Worm (Caenorhabditis elegans): ENCODE measurements around the gene C35D10.17.

The C35D10.17 gene

DNA sequence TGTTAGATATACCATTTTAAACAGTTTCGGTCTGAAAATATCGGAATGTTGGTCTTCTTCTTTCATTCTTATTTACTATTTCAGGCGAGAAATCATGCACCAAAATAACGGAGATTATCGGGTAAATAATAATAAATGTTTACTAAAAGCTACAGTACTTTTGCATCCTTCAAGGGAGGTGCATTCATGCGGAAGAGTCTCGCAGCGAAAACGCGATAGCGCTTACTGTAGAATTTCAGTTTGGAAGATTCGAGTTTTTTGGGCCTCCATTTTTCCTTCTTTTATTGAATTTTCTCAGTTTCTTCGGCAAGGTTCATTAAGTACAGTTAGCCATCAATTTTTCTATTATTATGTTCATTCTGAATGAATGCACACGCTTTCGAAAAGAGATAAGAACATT, 10.8 kb upstream of the C35D10.17 start, which contains the start of gene C35D10.7:
Gene C35D10.7 (plus strand): TSS at position 85 of the 400 bp plus-strand sequence.
- peak; percentile 14 for TF ChIP-seq xnd-1 (tag; optimal IDR thresholded peaks at IDR 0.05)
- TF ChIP-seq dpl-1 (GFP tag; optimal IDR thresholded peaks at IDR 0.05), result no peak
- no peak for TF ChIP-seq somi-1 (GFP tag; optimal IDR thresholded peaks at IDR 0.05)
- peak; percentile 73; the same call in 1 of the 2 replicates for TF ChIP-seq madf-6 (GFP tag; IDR thresholded peaks at IDR 0.05)
- peak; percentile 75 for TF ChIP-seq F33H1.4 (GFP tag; IDR thresholded peaks at IDR 0.05)
- peak; percentile 25 for TF ChIP-seq unc-130 (GFP tag; optimal IDR thresholded peaks at IDR 0.05)
- TF ChIP-seq lsl-1 (GFP tag; optimal IDR thresholded peaks at IDR 0.05), result peak; percentile 88
- no peak for TF ChIP-seq rcor-1 (GFP tag; IDR thresholded peaks at IDR 0.05)

DNA sequence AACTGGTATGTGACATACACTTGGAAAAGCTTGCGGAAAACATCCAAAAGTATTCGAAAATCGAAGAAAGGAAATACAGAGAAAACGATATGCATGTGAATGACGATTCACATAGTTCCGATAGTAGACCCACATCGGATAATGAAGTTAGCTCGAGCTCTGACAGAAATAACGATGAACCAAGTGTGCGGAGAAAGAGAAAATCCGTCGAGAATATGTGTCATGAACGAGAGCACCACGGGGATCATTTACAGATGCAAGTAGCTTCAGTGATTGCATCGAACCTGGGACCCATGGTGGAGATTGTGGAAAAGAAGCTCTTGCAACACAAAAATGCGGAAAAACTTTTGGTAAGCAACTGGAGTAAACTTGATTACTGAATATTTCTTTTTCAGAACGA, 9.9 kb upstream of the C35D10.17 start:
- TF ChIP-seq egl-18 (GFP tag; IDR thresholded peaks at IDR 0.05) (no peak), fkh-3 (tag; optimal IDR thresholded peaks at IDR 0.05) (no peak)

DNA sequence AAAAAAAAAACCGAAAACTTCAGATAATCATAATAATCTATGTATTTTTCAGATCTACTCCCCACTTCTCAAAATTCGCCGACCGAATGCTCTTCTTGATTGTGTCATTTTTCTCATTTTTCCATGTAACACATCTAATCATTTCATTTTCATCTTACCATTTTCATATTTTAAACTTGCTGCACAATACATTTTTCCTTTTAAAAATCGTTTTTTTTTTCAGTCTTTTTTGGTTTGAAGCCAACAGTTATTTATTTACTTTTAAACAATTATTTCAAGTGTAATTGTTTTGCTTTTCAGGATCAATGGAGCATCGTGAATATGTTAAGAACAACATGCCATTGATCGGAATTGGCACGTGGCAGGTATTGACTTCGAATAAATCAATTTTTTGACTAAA, 7.8 kb upstream of the C35D10.17 start, which contains the start of gene C35D10.6:
Gene C35D10.6 (plus strand): TSS at position 301 of the 400 bp plus-strand sequence.
- TF ChIP-seq ztf-28 (GFP tag; IDR thresholded peaks at IDR 0.05) (no peak), bed-1 (GFP tag; IDR thresholded peaks at IDR 0.05) (no peak)

DNA sequence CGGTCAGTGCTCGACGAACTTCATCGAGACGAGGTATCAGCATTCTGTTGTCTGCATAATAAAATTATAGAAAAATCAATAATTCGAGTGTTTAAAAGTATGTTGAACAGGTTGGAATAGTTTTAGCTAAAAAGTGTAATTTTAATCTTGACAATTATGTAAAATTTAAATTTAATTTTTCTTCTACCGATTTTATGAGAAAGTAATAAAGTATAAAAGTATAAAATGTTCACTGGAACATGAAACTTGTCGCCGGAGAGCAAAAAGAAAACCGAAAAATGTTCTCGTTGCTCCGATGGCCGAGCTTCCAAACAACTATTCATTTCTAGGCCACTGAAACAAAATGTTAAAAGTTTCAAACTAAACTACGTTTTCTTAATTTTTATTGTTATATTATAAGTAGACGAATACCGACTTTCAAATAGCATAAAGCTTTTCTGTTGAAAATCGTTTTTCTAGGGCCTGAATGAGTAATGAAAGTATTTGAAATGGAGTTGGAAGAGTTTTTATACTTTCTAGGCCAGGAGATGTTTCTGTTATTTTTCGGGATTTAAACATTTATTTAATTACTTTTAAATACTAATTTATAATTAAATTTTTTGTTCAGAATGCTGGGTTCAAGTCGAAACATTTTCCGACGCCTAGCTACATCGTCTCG, 5.0 kb upstream of the C35D10.17 start, which contains the start of the genes C35D10.10 and C35D10.5:
Gene C35D10.10 (minus strand): TSS at position 51 of the 658 bp plus-strand sequence.
Gene C35D10.5 (plus strand): TSS at position 608 of the 658 bp plus-strand sequence.
- TF ChIP-seq aptf-2 (GFP tag; conservative IDR thresholded peaks at IDR 0.05) (no peak), rec-8 (tag; optimal IDR thresholded peaks at IDR 0.05) (peak in 1 of 2 experiments; percentile 20), mcd-1 (GFP tag; IDR thresholded peaks at IDR 0.05) (no peak), hmg-1.2 (GFP tag; IDR thresholded peaks at IDR 0.05) (no peak), lsl-1 (GFP tag; optimal IDR thresholded peaks at IDR 0.05) (no peak), unc-130 (GFP tag; optimal IDR thresholded peaks at IDR 0.05) (peak; percentile 10)

DNA sequence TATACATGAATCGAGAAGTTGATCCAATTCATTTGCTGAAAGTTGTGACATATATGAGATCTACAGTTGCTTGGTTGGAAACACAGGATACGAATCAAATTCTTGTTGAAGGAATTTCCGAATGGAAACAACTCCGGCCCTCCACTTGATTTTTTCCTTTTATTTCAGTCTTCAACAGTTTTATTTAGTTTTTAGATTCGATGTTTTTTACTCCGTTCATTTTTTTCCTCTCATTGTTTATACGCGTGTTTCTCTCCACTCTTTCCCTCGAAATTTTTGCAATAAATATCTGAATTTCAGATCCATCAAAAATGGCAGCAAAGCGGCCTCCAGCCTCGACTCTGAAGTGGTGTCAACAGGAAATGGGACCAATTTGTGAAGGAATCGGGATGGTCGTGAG, 3.7 kb upstream of the C35D10.17 start, which contains the start of gene coq-8:
Gene coq-8 (plus strand): TSS at position 301 of the 400 bp plus-strand sequence.
- TF ChIP-seq unc-130 (GFP tag; optimal IDR thresholded peaks at IDR 0.05) (no peak), ztf-28 (GFP tag; IDR thresholded peaks at IDR 0.05) (no peak), akir-1 (GFP tag; optimal IDR thresholded peaks at IDR 0.05) (no peak), bed-1 (GFP tag; IDR thresholded peaks at IDR 0.05) (no peak), dpl-1 (GFP tag; optimal IDR thresholded peaks at IDR 0.05) (no peak), rec-8 (tag; optimal IDR thresholded peaks at IDR 0.05) (no peak), lin-35 (GFP tag; optimal IDR thresholded peaks at IDR 0.05) (no peak), sptf-2 (GFP tag; optimal IDR thresholded peaks at IDR 0.05) (no peak), ceh-40 (GFP tag; IDR thresholded peaks at IDR 0.05) (no peak), nfya-2 (GFP tag; IDR thresholded peaks at IDR 0.05) (no peak), dox-1 (GFP tag; IDR thresholded peaks at IDR 0.05) (no peak), T26A5.8 (tag; optimal IDR thresholded peaks at IDR 0.05) (no peak), hlh-12 (tag; optimal IDR thresholded peaks at IDR 0.05) (no peak), atf-7 (tag; optimal IDR thresholded peaks at IDR 0.05) (no peak), snpc-3.4 (tag; optimal IDR thresholded peaks at IDR 0.05) (no peak), hsf-1 (GFP tag; IDR thresholded peaks at IDR 0.05) (no peak)

DNA sequence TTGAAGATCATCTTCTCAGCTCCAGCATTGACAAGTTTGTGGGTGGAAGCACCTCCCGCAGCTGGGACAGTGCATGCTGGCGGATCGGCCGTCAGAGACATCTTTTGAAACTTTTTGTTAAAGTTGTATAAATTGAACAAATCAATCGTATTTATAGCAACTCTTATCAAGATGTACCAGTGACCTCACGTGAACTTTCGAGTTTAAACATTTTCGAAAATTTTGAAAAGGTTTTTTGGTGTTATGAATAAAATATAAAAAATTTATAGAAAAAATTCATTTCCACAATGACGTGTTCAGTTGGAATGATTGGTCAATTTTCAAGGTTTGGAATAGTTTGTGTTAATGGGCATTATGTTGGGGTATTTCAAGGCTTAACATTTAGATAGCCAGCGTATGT, 1.8 kb downstream of the C35D10.17 start, which contains the start of the genes msd-4 and C35D10.3:
Gene msd-4 (minus strand): TSS at position 101 of the 400 bp plus-strand sequence.
Gene C35D10.3 (plus strand): TSS at position 279 of the 400 bp plus-strand sequence.
- TF ChIP-seq akir-1 (GFP tag; optimal IDR thresholded peaks at IDR 0.05), result no peak
- TF ChIP-seq dpl-1 (GFP tag; optimal IDR thresholded peaks at IDR 0.05), result no peak
- TF ChIP-seq nhr-80 (tag; optimal IDR thresholded peaks at IDR 0.05), result no peak
- no peak for TF ChIP-seq snpc-1.1 (tag; optimal IDR thresholded peaks at IDR 0.05; ENCODE audit: insufficient read depth)
- TF ChIP-seq C06A6.2 (GFP tag; conservative IDR thresholded peaks at IDR 0.05), result no peak
- TF ChIP-seq hrde-1 (tag; optimal IDR thresholded peaks at IDR 0.05; ENCODE audit: borderline replicate concordance), result no peak
- no peak for TF ChIP-seq B0035.1 (tag; optimal IDR thresholded peaks at IDR 0.05)
- no peak for TF ChIP-seq sptf-2 (GFP tag; optimal IDR thresholded peaks at IDR 0.05)
- TF ChIP-seq madf-3 (GFP tag; IDR thresholded peaks at IDR 0.05), result no peak

All from whole organism, young adult.